Worm (Caenorhabditis elegans): ENCODE measurements around the gene nspg-8.
A peak's percentile ranks its signal among the peaks of the same experiment; 100 is the strongest.

The nspg-8 gene

DNA sequence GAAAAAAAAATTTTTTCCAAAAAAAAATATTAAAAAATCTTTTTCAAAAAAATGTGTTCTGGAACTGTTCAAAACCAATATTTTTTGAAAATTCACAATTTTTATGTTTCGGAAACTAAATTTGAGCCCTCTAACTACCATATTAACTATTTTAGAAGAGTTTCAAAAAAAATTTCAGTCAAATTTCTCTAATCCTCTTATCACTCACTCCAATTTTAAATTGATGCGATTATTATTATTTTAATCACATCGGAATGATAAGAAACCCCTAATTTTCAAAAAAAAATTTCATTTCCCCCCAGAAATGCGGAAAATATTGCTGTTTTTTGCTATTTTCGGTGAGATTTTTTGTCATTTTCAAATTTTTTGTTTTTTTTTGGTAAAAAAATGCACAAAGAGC is at the start of gene nspg-8:
Gene nspg-8 (plus strand): TSS at position 301 of the 400 bp plus-strand sequence.
- TF ChIP-seq Y53F4B.3 (GFP tag; IDR thresholded peaks at IDR 0.05) (no peak), ceh-58 (GFP tag; IDR thresholded peaks at IDR 0.05) (no peak), egrh-3 (GFP tag; IDR thresholded peaks at IDR 0.05) (no peak), somi-1 (GFP tag; optimal IDR thresholded peaks at IDR 0.05) (no peak), tbx-9 (tag; optimal IDR thresholded peaks at IDR 0.05; ENCODE audit: borderline replicate concordance) (no peak), lsl-1 (GFP tag; optimal IDR thresholded peaks at IDR 0.05) (no peak), die-1 (tag; optimal IDR thresholded peaks at IDR 0.05) (no peak), mcd-1 (GFP tag; IDR thresholded peaks at IDR 0.05) (no peak), let-526 (GFP tag; IDR thresholded peaks at IDR 0.05) (no peak), ZK185.1 (tag; optimal IDR thresholded peaks at IDR 0.05; ENCODE audit: poor library complexity, severe bottlenecking) (no peak), madf-3 (GFP tag; IDR thresholded peaks at IDR 0.05) (no peak), hlh-12 (tag; optimal IDR thresholded peaks at IDR 0.05) (no peak), akir-1 (GFP tag; optimal IDR thresholded peaks at IDR 0.05) (no peak), ztf-25 (GFP tag; IDR thresholded peaks at IDR 0.05) (no peak), unc-130 (GFP tag; optimal IDR thresholded peaks at IDR 0.05) (no peak)

DNA sequence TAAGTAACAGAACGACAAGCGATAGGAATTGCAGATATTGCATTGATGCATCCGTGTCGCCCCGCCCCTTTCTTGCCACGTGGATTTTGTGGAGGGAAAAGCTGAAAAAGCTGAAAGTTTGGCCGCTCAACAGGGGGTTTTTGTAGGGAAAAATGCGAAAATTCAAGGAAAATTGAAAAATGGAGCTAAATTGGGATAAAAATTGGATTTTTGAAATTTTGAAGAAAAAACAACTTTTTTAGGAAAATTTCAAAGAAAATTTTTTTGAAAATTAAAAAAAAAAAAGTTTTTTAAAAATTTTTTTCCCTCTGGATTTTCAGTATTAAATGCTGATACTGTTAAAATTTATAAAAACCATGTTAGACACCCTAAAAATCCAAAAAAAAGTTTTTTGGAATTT is 45.9 kb upstream of the nspg-8 start, which contains the start of gene lgc-46:
Gene lgc-46 (minus strand): TSS at position 101 of the 400 bp plus-strand sequence.
- TF ChIP-seq zfh-2 (GFP tag; conservative IDR thresholded peaks at IDR 0.05) (no peak), bed-1 (GFP tag; IDR thresholded peaks at IDR 0.05) (no peak), ceh-40 (GFP tag; IDR thresholded peaks at IDR 0.05) (no peak), ceh-100 (GFP tag; IDR thresholded peaks at IDR 0.05) (no peak), pha-4 (tag; optimal IDR thresholded peaks at IDR 0.05) (no peak), hrde-1 (tag; optimal IDR thresholded peaks at IDR 0.05; ENCODE audit: borderline replicate concordance) (no peak), F57C9.4 (tag; optimal IDR thresholded peaks at IDR 0.05) (no peak), C06A6.2 (GFP tag; conservative IDR thresholded peaks at IDR 0.05) (no peak), B0336.3 (GFP tag; IDR thresholded peaks at IDR 0.05) (no peak), lsy-27 (tag; optimal IDR thresholded peaks at IDR 0.05; ENCODE audit: borderline replicate concordance, insufficient read depth) (no peak), lin-26 (GFP tag; IDR thresholded peaks at IDR 0.05) (no peak), nhr-179 (tag; optimal IDR thresholded peaks at IDR 0.05) (no peak), F23B12.7 (tag; optimal IDR thresholded peaks at IDR 0.05; ENCODE audit: insufficient read depth) (no peak), let-607 (tag; optimal IDR thresholded peaks at IDR 0.05) (no peak), madf-10 (tag; optimal IDR thresholded peaks at IDR 0.05) (no peak), nhr-80 (tag; optimal IDR thresholded peaks at IDR 0.05) (no peak)

DNA sequence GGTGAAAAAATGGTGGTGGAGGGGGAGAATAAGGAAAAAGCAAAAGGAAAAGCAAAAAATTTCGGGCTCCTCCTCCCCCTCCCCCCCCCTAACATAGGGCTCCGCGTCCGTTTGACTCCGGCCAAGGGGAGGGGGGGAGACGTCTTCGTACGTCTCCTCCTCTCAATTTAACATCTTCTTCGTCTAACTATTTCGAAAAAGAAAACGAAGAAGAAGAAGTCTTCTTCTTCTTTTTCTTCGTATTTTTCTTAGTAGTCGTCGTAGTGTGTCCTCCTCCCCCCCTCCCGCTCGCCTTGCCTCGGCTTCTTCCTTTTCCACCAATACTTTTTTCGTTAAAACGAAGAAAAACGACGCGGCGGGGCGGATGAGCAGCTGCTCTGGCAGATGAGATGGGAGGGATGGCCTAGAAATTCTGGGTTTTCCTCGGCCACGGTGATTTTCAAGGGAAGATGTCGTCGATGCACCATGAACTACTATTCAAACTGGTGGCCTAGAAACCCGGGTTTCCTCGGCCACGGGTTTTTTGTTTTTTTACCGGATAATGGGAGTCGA is 45.0 kb upstream of the nspg-8 start:
- TF ChIP-seq somi-1 (GFP tag; optimal IDR thresholded peaks at IDR 0.05): no peak
- TF ChIP-seq madf-6 (GFP tag; IDR thresholded peaks at IDR 0.05): no peak
- TF ChIP-seq egrh-3 (GFP tag; IDR thresholded peaks at IDR 0.05): 0 out of 2 replicates have a peak, but pooled peaks have one; percentile 16
- peak; percentile 79 for TF ChIP-seq zfh-2 (GFP tag; conservative IDR thresholded peaks at IDR 0.05)
- TF ChIP-seq egl-44 (GFP tag; IDR thresholded peaks at IDR 0.05): no peak

DNA sequence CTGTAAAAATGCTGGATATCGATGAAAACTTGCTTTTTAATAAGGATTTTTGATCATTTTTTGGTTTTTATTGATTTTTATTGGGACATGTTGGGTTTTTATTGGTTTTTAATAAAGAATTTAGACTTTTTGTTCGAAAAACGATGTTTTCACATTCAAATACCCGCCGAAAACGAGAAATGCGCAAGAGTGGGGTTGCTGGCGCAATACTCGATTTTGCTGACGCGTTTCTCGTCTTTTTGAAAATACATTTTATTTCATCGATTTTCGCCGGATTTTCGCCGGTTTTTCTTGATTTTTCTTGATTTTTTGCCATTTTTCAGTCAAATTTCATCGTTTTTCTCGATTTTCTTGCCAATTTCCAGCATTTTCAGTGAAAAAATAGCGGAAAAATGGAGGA is 39.1 kb upstream of the nspg-8 start, which contains the start of gene smr-1:
Gene smr-1 (plus strand): TSS at position 375 of the 400 bp plus-strand sequence.
- peak; percentile 80 for TF ChIP-seq him-1 (tag; optimal IDR thresholded peaks at IDR 0.05)
- no peak for TF ChIP-seq hlh-12 (tag; optimal IDR thresholded peaks at IDR 0.05)
- TF ChIP-seq tlf-1 (GFP tag; optimal IDR thresholded peaks at IDR 0.05): peak; percentile 78
- TF ChIP-seq B0336.3 (GFP tag; IDR thresholded peaks at IDR 0.05): peak; percentile 85
- TF ChIP-seq ekl-4 (GFP tag; IDR thresholded peaks at IDR 0.05): peak; percentile 90
- no peak for TF ChIP-seq akir-1 (GFP tag; optimal IDR thresholded peaks at IDR 0.05)
- TF ChIP-seq aptf-3 (GFP tag; IDR thresholded peaks at IDR 0.05): no peak
- TF ChIP-seq B0035.1 (tag; optimal IDR thresholded peaks at IDR 0.05): peak; percentile 25
- TF ChIP-seq C17E4.6 (GFP tag; IDR thresholded peaks at IDR 0.05): no peak
- peak; percentile 38 for TF ChIP-seq chd-7 (tag; optimal IDR thresholded peaks at IDR 0.05)
- no peak for TF ChIP-seq rpc-1 (optimal IDR thresholded peaks at IDR 0.05)
- no peak for TF ChIP-seq rpc-1 (tag; optimal IDR thresholded peaks at IDR 0.05)
- TF ChIP-seq athp-1 (tag; optimal IDR thresholded peaks at IDR 0.05): peak; percentile 39
- TF ChIP-seq nfyb-1 (GFP tag; IDR thresholded peaks at IDR 0.05): peak; percentile 85
- TF ChIP-seq pbrm-1 (GFP tag; IDR thresholded peaks at IDR 0.05): peak; percentile 82
- TF ChIP-seq tbx-9 (tag; optimal IDR thresholded peaks at IDR 0.05; ENCODE audit: borderline replicate concordance): no peak
